Fruit fly (Drosophila melanogaster) whole organism: ENCODE results near the gene jim.
A peak's percentile ranks its signal among the peaks of the same experiment; 100 is the strongest.

Experiments used
- CG8478 ChIP-seq: fragments of >200 bp; optimal IDR thresholded peaks from 2 replicates; lab custom pipeline; 2018; ENCODE audit warnings: inconsistent platforms
- Dll ChIP-seq: fragments of >200 bp; optimal IDR thresholded peaks from 2 replicates; lab custom pipeline; 2017
- EcR ChIP-seq, 2 experiments: fragments of >200 bp; optimal IDR thresholded peaks; 2 replicates each; lab custom pipeline; 2017; ENCODE audit warnings: missing biosample characterization in 2 of 2, missing genetic modification characterization in 2 of 2, missing genetic modification reagents in 2 of 2
- pan ChIP-seq: fragments of >200 bp; optimal IDR thresholded peaks from 2 replicates; lab custom pipeline; 2017
- psq ChIP-seq: fragments of >200 bp; optimal IDR thresholded peaks from 2 replicates; lab custom pipeline; 2017
- usp ChIP-seq: fragments of >200 bp; optimal IDR thresholded peaks from 2 replicates; lab custom pipeline; 2017; ENCODE audit warnings: missing biosample characterization, missing genetic modification characterization, mixed read lengths

jim gene

DNA sequence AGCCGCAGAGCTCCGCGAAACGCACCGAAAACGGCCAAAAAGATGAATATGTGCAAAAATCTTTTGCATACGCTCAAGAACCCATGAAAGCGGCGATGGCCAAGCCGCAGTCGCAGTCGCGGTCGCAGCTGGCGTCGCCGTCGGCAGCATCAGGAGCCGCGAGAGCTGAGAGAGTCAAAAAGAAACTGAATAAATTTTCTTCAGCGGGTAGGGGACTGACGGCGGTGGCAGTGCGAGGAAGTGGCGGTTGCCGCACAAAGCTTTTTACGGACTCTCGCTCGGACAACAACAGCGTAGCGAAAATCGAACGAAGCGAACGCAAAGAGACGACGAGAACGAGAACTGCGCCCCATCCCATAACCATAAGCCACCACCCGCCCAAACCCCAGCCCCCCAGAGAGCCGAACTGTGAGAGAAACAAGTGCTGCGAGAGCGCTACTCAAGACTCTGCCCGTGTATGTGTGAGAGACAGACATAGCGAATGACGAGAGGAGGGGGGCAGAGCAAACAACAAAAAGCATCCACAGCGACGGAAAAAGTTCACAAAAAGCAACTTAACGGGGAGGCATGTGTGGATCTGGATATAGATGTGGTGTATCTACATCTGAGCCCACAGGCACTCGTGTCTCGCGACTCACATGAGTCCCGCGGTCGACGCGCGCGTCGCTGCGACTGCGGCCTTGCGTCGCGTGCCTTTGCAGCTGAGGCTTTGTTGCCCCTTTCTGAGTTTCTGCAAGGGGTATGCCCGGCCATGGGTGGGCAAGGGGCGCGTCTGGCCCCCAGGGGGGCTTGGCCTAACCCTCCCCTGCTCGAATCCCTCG is at the start of gene jim:
jim (minus strand) TSS at position 51 of the 821 bp plus-strand sequence.
- TF ChIP-seq pan (no peak), CG8478 (no peak), EcR (GFP tag; optimal IDR thresholded peaks at IDR 0.05; lab: Kevin White, UChicago) (peak in 1 of 2 experiments; percentile 43), psq (lab: Kevin White, UChicago) (no peak), Dll (lab: Kevin White, UChicago) (peak; percentile 99)

DNA sequence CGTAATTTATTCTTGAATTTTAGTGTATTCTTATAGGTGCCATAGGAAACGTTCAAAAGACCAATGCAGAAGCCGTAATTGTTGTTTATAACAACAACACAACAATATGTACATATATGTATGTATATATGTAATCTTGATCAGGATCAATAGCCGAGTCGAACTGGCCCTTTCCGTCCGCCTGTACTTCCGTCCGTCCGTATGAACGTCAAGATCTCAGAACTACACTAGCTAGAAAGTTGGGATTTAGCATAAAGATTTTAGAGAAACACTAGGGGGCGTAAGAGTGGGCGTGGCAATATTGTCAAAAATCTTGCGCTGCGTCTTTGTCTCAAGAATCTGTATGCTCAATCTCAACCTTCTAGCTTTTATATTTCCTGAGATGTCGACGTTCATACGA is 49.5 kb upstream of the jim start:
- TF ChIP-seq EcR (GFP tag; optimal IDR thresholded peaks at IDR 0.05; lab: Kevin White, UChicago) (no peak), psq (lab: Kevin White, UChicago) (no peak), Dll (lab: Kevin White, UChicago) (no peak), usp (GFP tag; lab: Kevin White, UChicago) (no peak), CG8478 (no peak)

DNA sequence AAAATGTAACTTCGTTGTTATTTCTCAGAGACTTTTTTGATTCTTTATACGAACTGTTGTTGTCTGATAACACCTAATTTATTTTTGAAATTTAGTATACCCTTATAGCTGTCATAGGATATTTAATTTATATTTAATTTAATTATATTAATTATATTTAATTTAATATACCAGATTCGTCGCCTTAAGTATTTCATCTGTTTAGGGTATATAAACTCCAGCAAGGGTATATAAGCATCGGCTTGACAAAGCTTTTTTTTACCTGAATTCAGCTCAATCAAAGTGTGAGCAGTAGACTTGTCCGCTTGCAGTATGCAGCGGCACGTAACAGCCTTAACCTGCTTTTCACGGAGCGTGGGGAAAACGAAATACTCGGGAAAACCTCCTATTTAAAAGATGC is 48.7 kb upstream of the jim start:
- no peak for TF ChIP-seq pan
- TF ChIP-seq usp (GFP tag; lab: Kevin White, UChicago): no peak
- no peak for TF ChIP-seq CG8478
- no peak for TF ChIP-seq psq (lab: Kevin White, UChicago)
- no peak for TF ChIP-seq Dll (lab: Kevin White, UChicago)
- TF ChIP-seq EcR (GFP tag; optimal IDR thresholded peaks at IDR 0.05; lab: Kevin White, UChicago): no peak

DNA sequence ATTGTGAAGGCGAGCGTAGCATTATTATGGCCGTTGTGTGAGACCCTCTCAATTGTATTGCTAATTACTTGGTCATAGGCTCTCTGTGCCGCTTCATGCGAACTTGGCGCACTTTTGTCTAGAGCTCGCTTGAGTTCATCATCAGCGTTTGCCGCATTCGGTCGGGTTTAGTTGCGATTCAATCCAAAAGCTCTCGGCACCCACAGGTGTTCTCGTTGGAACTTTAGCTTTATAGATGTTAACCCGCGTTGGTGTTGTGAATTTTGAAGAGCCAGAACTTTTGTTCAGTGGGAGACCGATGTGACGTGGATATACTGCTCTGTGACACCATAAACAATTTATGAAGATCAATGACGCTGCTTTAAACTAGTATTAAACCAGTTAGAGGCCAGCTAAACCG is 45.9 kb upstream of the jim start, which contains the start of gene slif:
slif (plus strand) TSS at position 132 of the 400 bp plus-strand sequence.
- TF ChIP-seq CG8478 (no peak), usp (GFP tag; lab: Kevin White, UChicago) (no peak), psq (lab: Kevin White, UChicago) (no peak)

DNA sequence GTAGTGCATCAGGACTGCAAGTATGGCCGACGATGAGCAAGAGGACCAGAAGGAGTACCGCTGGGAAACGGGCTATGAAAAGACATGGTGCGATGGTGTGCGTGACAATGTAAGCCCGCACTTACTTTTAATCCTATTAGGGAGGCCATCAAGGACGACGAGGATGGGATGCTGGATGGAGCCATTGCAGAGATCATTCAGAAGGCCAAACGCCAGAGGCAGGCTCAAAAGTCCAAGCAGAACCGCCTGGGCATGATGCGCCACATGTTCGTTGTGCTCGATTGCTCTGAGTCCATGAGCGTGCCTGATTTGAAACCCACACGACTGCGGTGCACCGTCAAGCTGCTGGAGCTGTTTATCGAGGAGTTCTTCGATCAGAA is 44.3 kb upstream of the jim start:
- TF ChIP-seq psq (lab: Kevin White, UChicago) (no peak), pan (no peak)

DNA sequence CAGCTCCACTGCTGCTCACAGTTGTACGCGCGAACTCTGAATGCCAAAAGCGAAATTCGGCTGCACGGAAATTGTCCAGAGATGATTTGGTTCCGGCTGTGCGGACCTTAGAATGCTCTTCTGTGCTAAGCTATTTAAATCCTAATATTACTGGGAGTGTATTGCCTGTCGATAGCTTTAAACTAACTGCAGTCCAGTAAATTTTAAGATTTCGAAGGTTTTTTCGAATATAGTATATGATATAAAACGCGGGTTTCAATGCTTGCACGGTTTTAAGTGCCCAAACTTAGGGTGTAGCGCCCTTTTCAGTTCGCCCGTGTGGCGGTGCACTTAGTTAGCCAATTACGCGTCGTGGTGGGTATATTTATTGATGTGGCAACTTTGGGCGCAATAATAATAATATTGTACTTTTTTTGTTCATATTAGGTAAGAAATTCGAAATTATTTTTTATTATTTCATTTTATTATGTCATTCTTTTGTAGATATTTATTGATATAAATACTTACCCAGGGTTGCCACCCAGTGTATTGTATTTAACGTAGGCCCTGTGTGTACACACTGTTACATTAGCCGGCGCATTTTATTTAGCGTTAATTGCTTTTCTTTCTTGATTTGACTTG is 43.8 kb upstream of the jim start, which contains the start of the genes Chro and Ssl1:
Chro (minus strand) TSS at position 262 of the 621 bp plus-strand sequence.
Ssl1 (plus strand) TSS at position 367 of the 621 bp plus-strand sequence.
- TF ChIP-seq EcR (GFP tag; optimal IDR thresholded peaks at IDR 0.05; lab: Kevin White, UChicago) (peak in 1 of 2 experiments; percentile 69), CG8478 (no peak)

DNA sequence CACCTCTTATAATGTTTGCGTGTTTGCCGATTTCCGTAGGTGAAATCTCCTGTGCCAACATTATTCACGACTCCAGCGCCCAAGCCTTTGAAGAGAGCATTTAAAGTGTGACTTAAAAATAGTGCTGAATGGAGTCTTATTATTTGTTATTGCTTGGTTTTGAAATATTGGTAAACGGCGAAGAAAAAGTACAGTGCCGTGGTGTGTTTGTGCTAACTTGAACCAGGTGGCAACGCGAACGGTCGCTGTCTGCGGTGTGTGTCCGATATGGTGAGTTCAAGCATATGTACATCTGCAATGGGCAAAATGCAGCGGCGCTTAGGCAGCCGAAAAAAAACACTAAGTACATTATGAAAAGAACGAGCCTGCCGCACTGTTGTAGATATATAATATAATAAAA is 42.9 kb upstream of the jim start:
- TF ChIP-seq psq (lab: Kevin White, UChicago) (no peak), usp (GFP tag; lab: Kevin White, UChicago) (no peak), CG8478 (no peak), pan (no peak), Dll (lab: Kevin White, UChicago) (no peak), EcR (GFP tag; optimal IDR thresholded peaks at IDR 0.05; lab: Kevin White, UChicago) (no peak)

DNA sequence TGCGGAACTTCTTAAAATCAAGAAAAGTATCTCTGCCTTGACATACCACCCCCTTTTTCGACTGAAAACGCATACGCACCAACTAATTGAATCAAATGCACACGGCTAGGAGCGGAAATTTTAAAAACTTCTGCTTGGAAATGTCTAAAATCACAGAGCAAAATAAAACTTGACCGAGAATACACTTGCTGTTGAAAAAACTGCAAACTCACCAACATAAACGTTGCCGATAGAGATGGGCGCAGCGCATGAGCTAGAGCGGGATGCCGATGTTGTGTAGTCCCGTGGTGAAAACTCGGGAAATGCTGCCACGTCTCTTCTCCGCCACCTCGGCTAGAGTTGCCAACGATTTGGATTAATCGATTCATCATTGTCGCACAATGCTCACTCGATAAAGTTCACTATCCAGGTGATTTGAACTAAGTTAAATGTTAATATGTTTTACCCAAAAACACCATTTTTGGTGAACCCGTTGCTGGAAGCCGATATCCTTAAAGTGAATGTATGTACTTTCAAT is 36.9 kb upstream of the jim start, which contains the start of the genes CG11109 and Arf1:
CG11109 (plus strand) TSS at position 356 of the 517 bp plus-strand sequence.
Arf1 (minus strand) TSS at position 387 of the 517 bp plus-strand sequence.
- TF ChIP-seq CG8478 (no peak), usp (GFP tag; lab: Kevin White, UChicago) (no peak)

DNA sequence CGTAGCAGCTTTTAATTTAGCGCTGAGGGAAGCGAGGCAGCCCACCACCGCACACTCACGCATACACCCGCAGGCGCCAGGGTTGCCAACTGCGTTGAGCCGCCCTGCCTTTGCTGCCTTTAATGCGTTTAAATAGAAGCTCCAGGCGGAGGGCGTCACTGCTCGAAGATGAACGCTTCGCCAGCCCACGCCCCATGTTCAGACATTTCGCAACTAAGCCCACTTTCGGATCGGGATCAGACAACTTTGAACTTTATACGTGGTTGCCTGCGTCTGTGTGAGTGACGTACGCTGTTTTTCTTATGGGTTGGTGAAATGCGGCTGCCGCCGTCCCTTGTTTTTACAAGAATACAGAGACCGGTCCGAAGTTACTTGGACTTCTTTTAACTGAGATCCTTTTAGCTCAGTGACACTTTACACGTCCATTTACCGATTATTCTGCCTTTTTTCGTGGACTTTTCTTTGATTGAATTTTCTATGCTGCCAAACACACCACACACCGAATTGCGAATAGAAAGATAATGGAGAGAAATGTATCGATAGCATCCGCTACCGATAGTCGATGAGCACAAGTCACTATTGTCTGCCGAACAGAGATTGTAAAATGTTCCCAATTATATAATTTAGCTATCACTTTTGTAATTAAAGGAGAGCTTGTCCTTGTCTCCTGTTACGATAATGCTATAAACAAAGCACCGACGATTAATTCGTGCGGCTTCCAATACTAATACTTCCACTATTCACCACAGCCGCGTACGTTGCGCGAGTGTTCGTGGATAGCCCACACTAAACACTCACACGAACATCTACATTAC is 36.2 kb upstream of the jim start:
- TF ChIP-seq pan: peak; percentile 54
- no peak for TF ChIP-seq Dll (lab: Kevin White, UChicago)

DNA sequence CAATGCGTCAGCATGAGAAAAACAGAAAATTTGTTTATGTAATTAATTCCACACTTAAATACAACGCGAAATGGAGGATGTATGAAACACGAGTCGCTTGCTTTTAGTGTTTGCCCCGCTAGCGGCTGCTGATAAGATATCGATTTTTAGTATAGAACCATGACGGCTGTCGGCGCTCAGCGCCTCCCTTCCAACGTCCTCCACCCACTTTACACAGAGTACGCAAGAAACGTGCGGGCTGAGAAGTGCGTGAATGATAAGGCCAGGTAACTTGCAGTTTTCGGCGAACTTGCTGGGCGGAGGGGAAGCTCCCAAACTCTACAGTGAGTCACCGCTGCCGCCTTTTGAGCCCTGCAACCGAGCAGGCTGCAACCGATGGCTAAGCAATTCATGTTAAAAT is 35.4 kb upstream of the jim start:
- TF ChIP-seq CG8478: no peak
- no peak for TF ChIP-seq pan

DNA sequence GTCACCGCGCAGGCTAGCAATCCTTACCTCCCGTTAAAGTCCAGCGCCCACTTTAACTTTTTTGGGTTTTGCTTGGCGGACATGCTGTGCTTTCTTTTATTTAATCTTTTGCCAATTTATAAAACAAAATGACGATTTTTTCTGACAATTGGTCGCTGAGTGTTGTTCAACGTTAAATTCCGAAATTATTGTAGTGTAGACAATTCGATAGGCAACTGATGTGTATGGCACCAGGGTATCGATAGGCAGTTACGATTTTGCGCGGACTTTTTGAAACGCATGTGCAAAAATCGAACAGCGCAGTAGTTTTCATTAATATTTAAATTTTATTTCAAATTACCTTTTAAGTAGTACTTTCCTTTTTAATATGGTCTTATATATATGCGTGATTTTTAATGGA is 33.1 kb upstream of the jim start, which contains the start of gene EMC4:
EMC4 (minus strand) TSS at position 174 of the 400 bp plus-strand sequence.
- no peak for TF ChIP-seq CG8478
- TF ChIP-seq psq (lab: Kevin White, UChicago): no peak
- TF ChIP-seq pan: no peak

DNA sequence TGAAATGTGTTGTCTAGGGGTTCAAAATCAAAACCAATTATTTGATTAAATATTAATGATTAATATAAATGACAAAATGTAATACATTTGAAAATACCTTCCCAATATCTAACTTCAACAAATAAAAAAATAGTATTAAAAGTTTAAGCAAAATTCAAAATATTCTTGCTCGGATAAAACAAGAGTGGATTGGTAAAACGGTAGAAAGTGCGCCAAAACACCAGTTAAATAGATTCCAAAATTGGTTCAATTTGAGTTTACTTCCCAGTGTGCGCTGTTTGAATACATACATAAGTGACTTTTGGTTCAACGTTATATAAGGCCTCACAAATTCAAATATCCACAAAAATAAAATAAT is 30.0 kb upstream of the jim start:
- TF ChIP-seq Dll (lab: Kevin White, UChicago) (no peak), EcR (GFP tag; optimal IDR thresholded peaks at IDR 0.05; lab: Kevin White, UChicago) (no peak), psq (lab: Kevin White, UChicago) (no peak), pan (no peak), CG8478 (no peak), usp (GFP tag; lab: Kevin White, UChicago) (no peak)
